Worm (Caenorhabditis elegans) whole organism, late embryonic: ENCODE results near the gene srt-6.

Source experiments
- F13H6.1 ChIP-seq: sonication (generic microtip); optimal IDR thresholded peaks from 2 replicates; lab custom pipeline; 2016; ENCODE audit warnings: missing genetic modification characterization, missing compliant biosample characterization
- K02D7.2 ChIP-seq: sonication (generic microtip); optimal IDR thresholded peaks from 2 replicates; lab custom pipeline; 2017; ENCODE audit warnings: mild to moderate bottlenecking, missing genetic modification characterization, missing compliant biosample characterization
- K09A11.1 ChIP-seq: sonication (generic microtip); optimal IDR thresholded peaks from 2 replicates; lab custom pipeline; 2017; ENCODE audit warnings: antibody characterized with exemption, mild to moderate bottlenecking, missing genetic modification characterization, missing compliant biosample characterization; ENCODE audit not compliant: insufficient read depth
- Y22D7AL.16 ChIP-seq: sonication (generic microtip); optimal IDR thresholded peaks from 2 replicates; lab custom pipeline; 2016; ENCODE audit warnings: missing genetic modification characterization, missing compliant biosample characterization
- ahr-1 ChIP-seq: sonication (generic microtip); optimal IDR thresholded peaks from 2 replicates; lab custom pipeline; 2016; ENCODE audit warnings: missing genetic modification characterization, missing compliant biosample characterization
- ama-1 ChIP-seq: fragments of 150-350 bp; optimal IDR thresholded peaks from 2 replicates; lab custom pipeline; 2014
- ceh-18 ChIP-seq: sonication (generic microtip); optimal IDR thresholded peaks from 2 replicates; lab custom pipeline; 2016; ENCODE audit warnings: missing genetic modification characterization, missing compliant biosample characterization
- ceh-19 ChIP-seq: fragments of 200-800 bp; sonication (Bioruptor generic); optimal IDR thresholded peaks from 2 replicates; lab custom pipeline; 2018; ENCODE audit warnings: mild to moderate bottlenecking, missing genetic modification characterization, missing compliant biosample characterization
- ceh-2 ChIP-seq: sonication (generic microtip); optimal IDR thresholded peaks from 2 replicates; lab custom pipeline; 2016; ENCODE audit warnings: missing genotype, missing genetic modification characterization, missing compliant biosample characterization
- ceh-22 ChIP-seq: sonication (generic microtip); optimal IDR thresholded peaks from 2 replicates; lab custom pipeline; 2017; ENCODE audit warnings: missing biosample characterization, missing genetic modification characterization
- ceh-30 ChIP-seq: fragments of 150-350 bp; optimal IDR thresholded peaks from 2 replicates; lab custom pipeline; 2014; ENCODE audit warnings: missing biosample characterization, missing genetic modification characterization
- ceh-31 ChIP-seq: sonication (generic microtip); optimal IDR thresholded peaks from 2 replicates; lab custom pipeline; 2016; ENCODE audit warnings: missing genetic modification characterization, missing compliant biosample characterization
- ceh-34 ChIP-seq: sonication (generic microtip); optimal IDR thresholded peaks from 2 replicates; lab custom pipeline; 2016; ENCODE audit warnings: mild to moderate bottlenecking, missing genetic modification characterization, missing compliant biosample characterization
- ceh-48 ChIP-seq: sonication (generic microtip); optimal IDR thresholded peaks from 2 replicates; lab custom pipeline; 2016; ENCODE audit warnings: missing genetic modification characterization, inconsistent platforms, missing compliant biosample characterization
- ceh-6 ChIP-seq: fragments of 200-800 bp; sonication (Bioruptor generic); optimal IDR thresholded peaks from 2 replicates; lab custom pipeline; 2018; ENCODE audit warnings: mild to moderate bottlenecking, missing genetic modification characterization, missing compliant biosample characterization
- ceh-9 ChIP-seq: sonication (generic microtip); optimal IDR thresholded peaks from 2 replicates; lab custom pipeline; 2016; ENCODE audit warnings: mild to moderate bottlenecking, missing genetic modification characterization, inconsistent platforms, missing compliant biosample characterization
- che-1 ChIP-seq: sonication (generic microtip); optimal IDR thresholded peaks from 2 replicates; lab custom pipeline; 2016; ENCODE audit warnings: mild to moderate bottlenecking, missing genetic modification characterization, missing compliant biosample characterization
- dmd-4 ChIP-seq: sonication (generic microtip); optimal IDR thresholded peaks from 2 replicates; lab custom pipeline; 2016; ENCODE audit warnings: borderline replicate concordance, missing genetic modification characterization, missing compliant biosample characterization
- elt-4 ChIP-seq: sonication (generic microtip); optimal IDR thresholded peaks from 2 replicates; lab custom pipeline; 2016; ENCODE audit warnings: missing genetic modification characterization, missing compliant biosample characterization
- ets-4 ChIP-seq: sonication (generic microtip); optimal IDR thresholded peaks from 2 replicates; lab custom pipeline; 2016; ENCODE audit warnings: missing genetic modification characterization, missing compliant biosample characterization
- fax-1 ChIP-seq: sonication (generic microtip); optimal IDR thresholded peaks from 2 replicates; lab custom pipeline; 2016; ENCODE audit warnings: missing genotype, missing genetic modification characterization, missing compliant biosample characterization
- fkh-6 ChIP-seq: sonication (generic microtip); optimal IDR thresholded peaks from 2 replicates; lab custom pipeline; 2016; ENCODE audit warnings: missing genetic modification characterization, missing compliant biosample characterization
- gmeb-2 ChIP-seq: sonication (generic microtip); optimal IDR thresholded peaks from 2 replicates; lab custom pipeline; 2016; ENCODE audit warnings: missing genetic modification characterization, inconsistent platforms, missing compliant biosample characterization
- hlh-13 ChIP-seq: fragments of 200-800 bp; sonication (Bioruptor generic); optimal IDR thresholded peaks from 2 replicates; lab custom pipeline; 2018; ENCODE audit warnings: mild to moderate bottlenecking, missing genetic modification characterization, missing compliant biosample characterization
- hlh-15 ChIP-seq: sonication (generic microtip); optimal IDR thresholded peaks from 2 replicates; lab custom pipeline; 2016; ENCODE audit warnings: missing genetic modification characterization, missing compliant biosample characterization
- hlh-30 ChIP-seq: sonication (generic microtip); optimal IDR thresholded peaks from 2 replicates; lab custom pipeline; 2017; ENCODE audit warnings: antibody characterized with exemption, missing genetic modification characterization, missing compliant biosample characterization; ENCODE audit not compliant: insufficient read depth
- hlh-6 ChIP-seq: sonication (generic microtip); optimal IDR thresholded peaks from 2 replicates; lab custom pipeline; 2016; ENCODE audit warnings: missing genotype, missing genetic modification characterization, missing compliant biosample characterization
- hlh-8 ChIP-seq: sonication (generic microtip); optimal IDR thresholded peaks from 2 replicates; lab custom pipeline; 2016; ENCODE audit warnings: missing genotype, missing genetic modification characterization, missing compliant biosample characterization
- lim-6 ChIP-seq: sonication (generic microtip); optimal IDR thresholded peaks from 2 replicates; lab custom pipeline; 2016; ENCODE audit warnings: missing genetic modification characterization, missing compliant biosample characterization
- madf-2 ChIP-seq: sonication (generic microtip); optimal IDR thresholded peaks from 2 replicates; lab custom pipeline; 2017; ENCODE audit warnings: missing genetic modification characterization, missing compliant biosample characterization
- nhr-11 ChIP-seq: fragments of 150-350 bp; optimal IDR thresholded peaks from 2 replicates; lab custom pipeline; 2014; ENCODE audit warnings: missing biosample characterization, missing genetic modification characterization
- nhr-232 ChIP-seq: sonication (generic microtip); optimal IDR thresholded peaks from 2 replicates; lab custom pipeline; 2016; ENCODE audit warnings: missing genetic modification characterization, missing compliant biosample characterization
- odd-2 ChIP-seq: sonication (generic microtip); optimal IDR thresholded peaks from 2 replicates; lab custom pipeline; 2017; ENCODE audit warnings: antibody characterized with exemption, mild to moderate bottlenecking, missing genetic modification characterization, missing compliant biosample characterization
- pag-3 ChIP-seq: sonication (generic microtip); optimal IDR thresholded peaks from 2 replicates; lab custom pipeline; 2016; ENCODE audit warnings: missing compliant biosample characterization, missing genetic modification characterization, borderline replicate concordance
- pax-1 ChIP-seq: fragments of 150-350 bp; optimal IDR thresholded peaks from 2 replicates; lab custom pipeline; 2014; ENCODE audit warnings: missing biosample characterization, missing genetic modification characterization
- pha-2 ChIP-seq: sonication (generic microtip); optimal IDR thresholded peaks from 2 replicates; lab custom pipeline; 2017; ENCODE audit warnings: mild to moderate bottlenecking, missing genetic modification characterization, missing compliant biosample characterization
- pqm-1 ChIP-seq: sonication (generic microtip); optimal IDR thresholded peaks from 2 replicates; lab custom pipeline; 2016; ENCODE audit warnings: missing genetic modification characterization, missing compliant biosample characterization
- pros-1 ChIP-seq: fragments of 150-350 bp; optimal IDR thresholded peaks from 2 replicates; lab custom pipeline; 2014; ENCODE audit warnings: missing biosample characterization, missing genetic modification reagents, missing genetic modification characterization
- syd-9 ChIP-seq: sonication (generic microtip); optimal IDR thresholded peaks from 2 replicates; lab custom pipeline; 2016; ENCODE audit warnings: mild to moderate bottlenecking, missing genetic modification characterization, moderate library complexity, missing compliant biosample characterization
- tbx-2 ChIP-seq: sonication (generic microtip); optimal IDR thresholded peaks from 2 replicates; lab custom pipeline; 2016; ENCODE audit warnings: missing genetic modification characterization, missing compliant biosample characterization
- ttx-3 ChIP-seq: sonication (generic microtip); optimal IDR thresholded peaks from 2 replicates; lab custom pipeline; 2016; ENCODE audit warnings: missing genetic modification reagents, missing genetic modification characterization, missing compliant biosample characterization
- unc-3 ChIP-seq, 2 experiments: fragments of 200-800 bp in 1 of 2; sonication (Bioruptor generic) in 1 of 2; sonication (generic microtip) in 1 of 2; conservative IDR thresholded peaks in 1 of 2; optimal IDR thresholded peaks in 1 of 2; 2 replicates each; pipeline versions ENCODE4 v1.3.6 to Lab custom; 2016 to 2022; ENCODE audit warnings: missing compliant biosample characterization in 2 of 2, missing genetic modification characterization in 2 of 2, missing genetic modification reagents in 1 of 2
- unc-55 ChIP-seq: sonication (generic microtip); optimal IDR thresholded peaks from 2 replicates; lab custom pipeline; 2017; ENCODE audit warnings: missing biosample characterization, missing genetic modification reagents, missing genetic modification characterization
- ztf-16 ChIP-seq: sonication (generic microtip); optimal IDR thresholded peaks from 2 replicates; lab custom pipeline; 2017; ENCODE audit warnings: missing genetic modification characterization, missing compliant biosample characterization

srt-6 gene

DNA sequence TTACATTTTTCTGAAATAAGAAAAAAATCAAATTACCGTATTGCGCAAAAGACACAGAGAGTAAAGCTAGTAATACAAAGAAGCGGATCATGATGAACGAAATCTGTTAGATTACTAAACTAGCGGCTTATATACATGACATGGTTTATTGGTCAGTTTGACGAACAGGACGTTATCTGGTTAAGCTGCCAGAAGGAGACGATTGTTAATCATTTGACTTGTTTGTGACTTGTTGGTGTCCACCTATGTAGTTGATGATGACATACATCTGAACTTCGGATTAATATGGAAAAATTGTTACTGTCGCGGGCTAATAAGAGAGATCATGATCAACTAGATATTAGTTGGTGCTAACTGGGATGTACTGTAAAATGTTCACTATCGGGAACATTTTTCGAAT, 8.5 kb downstream of the srt-6 start, which contains the start of gene cnc-9:
Gene cnc-9 (minus strand): TSS at position 101 of the 400 bp plus-strand sequence.
- TF ChIP-seq gmeb-2 (no peak), ceh-30 (tag; lab: Kevin White, UChicago) (no peak), elt-4 (no peak), syd-9 (tag; lab: Kevin White, UChicago) (no peak), tbx-2 (tag; lab: Kevin White, UChicago) (no peak), pqm-1 (tag; lab: Kevin White, UChicago) (no peak), nhr-11 (no peak), ceh-18 (tag; lab: Kevin White, UChicago) (no peak), hlh-8 (no peak), unc-3 (GFP tag; conservative IDR thresholded peaks at IDR 0.05; lab: Robert Waterston, UW) (no peak), unc-3 (tag; optimal IDR thresholded peaks at IDR 0.05; lab: Kevin White, UChicago) (no peak), ceh-19 (GFP tag; lab: Kevin White, UChicago) (no peak), Y22D7AL.16 (tag; lab: Kevin White, UChicago) (no peak), fax-1 (no peak), nhr-232 (tag; lab: Kevin White, UChicago) (no peak), ets-4 (tag; lab: Kevin White, UChicago) (no peak), lim-6 (tag; lab: Kevin White, UChicago) (no peak), unc-55 (GFP tag; lab: Kevin White, UChicago) (no peak), che-1 (tag; lab: Kevin White, UChicago) (no peak), ceh-22 (tag; lab: Kevin White, UChicago) (no peak)

DNA sequence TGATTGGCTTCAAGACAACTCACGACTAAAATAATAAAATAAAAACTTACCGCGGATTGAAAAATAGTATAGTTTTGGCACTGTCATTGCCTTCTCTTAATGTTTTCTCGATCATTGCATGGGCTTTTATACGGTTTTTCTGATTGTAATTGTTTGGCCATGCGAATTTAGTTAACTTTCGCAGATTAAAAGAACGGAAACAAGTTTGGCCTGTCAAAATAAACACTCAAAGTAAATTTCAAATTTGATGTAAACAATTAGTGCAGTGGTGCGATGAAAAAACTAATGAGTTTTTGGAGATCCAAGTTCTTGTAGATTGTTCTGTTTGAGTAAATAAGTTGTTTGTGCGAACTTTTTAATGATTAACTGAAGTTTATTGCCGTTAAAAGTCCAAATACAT, 9.4 kb downstream of the srt-6 start, which contains the start of gene gst-41:
Gene gst-41 (minus strand): TSS at position 101 of the 400 bp plus-strand sequence.
- no peak for TF ChIP-seq ceh-18 (tag; lab: Kevin White, UChicago)
- TF ChIP-seq ceh-6 (GFP tag; lab: Kevin White, UChicago) = no peak
- TF ChIP-seq madf-2 = no peak
- TF ChIP-seq fax-1 = no peak
- TF ChIP-seq nhr-232 (tag; lab: Kevin White, UChicago) = no peak
- TF ChIP-seq hlh-15 = no peak
- no peak for TF ChIP-seq hlh-30 (tag; lab: Kevin White, UChicago)
- TF ChIP-seq odd-2 (tag; lab: Kevin White, UChicago) = no peak
- TF ChIP-seq ceh-48 (tag; lab: Kevin White, UChicago) = no peak
- no peak for TF ChIP-seq pros-1 (tag; lab: Kevin White, UChicago)
- no peak for TF ChIP-seq ceh-34 (tag; lab: Kevin White, UChicago)
- no peak for TF ChIP-seq hlh-6 (tag; lab: Kevin White, UChicago)
- no peak for TF ChIP-seq hlh-13 (GFP tag; lab: Kevin White, UChicago)
- TF ChIP-seq syd-9 (tag; lab: Kevin White, UChicago) = no peak
- TF ChIP-seq ttx-3 (tag; lab: Kevin White, UChicago) = no peak
- TF ChIP-seq ceh-30 (tag; lab: Kevin White, UChicago) = no peak
- no peak for TF ChIP-seq pha-2
- no peak for TF ChIP-seq ceh-9

- TF ChIP-seq pros-1 (tag; lab: Kevin White, UChicago) (no peak), tbx-2 (tag; lab: Kevin White, UChicago) (no peak), K02D7.2 (tag; lab: Kevin White, UChicago) (no peak), ceh-6 (GFP tag; lab: Kevin White, UChicago) (no peak), dmd-4 (no peak), fkh-6 (tag; lab: Kevin White, UChicago) (no peak)
Observed at ce11 chrV:7395359-7395758, 13.3 kb downstream of the srt-6 start, which contains the start of gene srx-9. Gene srx-9, minus strand, starts transcription at chrV:7395459.

ce11 chrV:7391933-7392332, 16.7 kb downstream of the srt-6 start, which contains the start of gene fbxa-105:
Gene fbxa-105, minus strand, starts transcription at chrV:7392029.
- TF ChIP-seq fkh-6 (tag; lab: Kevin White, UChicago) = no peak
- no peak for TF ChIP-seq unc-55 (GFP tag; lab: Kevin White, UChicago)
- no peak for TF ChIP-seq hlh-30 (tag; lab: Kevin White, UChicago)
- TF ChIP-seq ceh-2 (tag; lab: Kevin White, UChicago) = no peak
- TF ChIP-seq ztf-16 (tag; lab: Kevin White, UChicago) = no peak
- no peak for TF ChIP-seq pag-3 (tag; lab: Kevin White, UChicago)
- no peak for TF ChIP-seq gmeb-2
- TF ChIP-seq K09A11.1 (tag; lab: Kevin White, UChicago) = no peak
- no peak for TF ChIP-seq ama-1 (lab: Kevin White, UChicago)
- TF ChIP-seq unc-3 (GFP tag; conservative IDR thresholded peaks at IDR 0.05; lab: Robert Waterston, UW) = no peak
- TF ChIP-seq unc-3 (tag; optimal IDR thresholded peaks at IDR 0.05; lab: Kevin White, UChicago) = no peak
- no peak for TF ChIP-seq che-1 (tag; lab: Kevin White, UChicago)
- TF ChIP-seq ahr-1 = no peak
- TF ChIP-seq lim-6 (tag; lab: Kevin White, UChicago) = no peak
- no peak for TF ChIP-seq ceh-19 (GFP tag; lab: Kevin White, UChicago)
- TF ChIP-seq ceh-31 (tag; lab: Kevin White, UChicago) = no peak
- TF ChIP-seq pax-1 = no peak
- TF ChIP-seq ceh-9 = no peak
- TF ChIP-seq F13H6.1 = no peak
